Worm (Caenorhabditis elegans) whole organism, early embryonic: Measurements from ENCODE around the gene col-117.

Source experiments
- B0310.2 ChIP-seq: sonication (generic microtip); optimal IDR thresholded peaks from 2 replicates; lab custom pipeline; 2016; ENCODE audit warnings: mild to moderate bottlenecking, missing genetic modification characterization, missing compliant biosample characterization
- F13C5.2 ChIP-seq: sonication (generic microtip); optimal IDR thresholded peaks from 2 replicates; lab custom pipeline; 2017; ENCODE audit warnings: mild to moderate bottlenecking, missing genetic modification characterization, inconsistent platforms, missing compliant biosample characterization
- aly-1 ChIP-seq: sonication (generic microtip); optimal IDR thresholded peaks from 2 replicates; lab custom pipeline; 2016; ENCODE audit warnings: missing genetic modification characterization, missing compliant biosample characterization
- ama-1 ChIP-seq: fragments of 150-350 bp; optimal IDR thresholded peaks from 2 replicates; lab custom pipeline; 2014
- ceh-13 ChIP-seq: fragments of 200-800 bp; sonication (Bioruptor generic); optimal IDR thresholded peaks from 2 replicates; lab custom pipeline; 2018; ENCODE audit warnings: mild to moderate bottlenecking, missing genetic modification characterization, missing compliant biosample characterization
- ets-7 ChIP-seq: sonication (generic microtip); optimal IDR thresholded peaks from 2 replicates; lab custom pipeline; 2016; ENCODE audit warnings: missing genotype, missing genetic modification characterization, missing compliant biosample characterization
- hmbx-1 ChIP-seq: sonication (generic microtip); optimal IDR thresholded peaks from 2 replicates; lab custom pipeline; 2016; ENCODE audit warnings: mild to moderate bottlenecking, missing genetic modification characterization, missing compliant biosample characterization
- hmg-4 ChIP-seq: fragments of 200-800 bp; sonication (Bioruptor generic); optimal IDR thresholded peaks from 2 replicates; lab custom pipeline; 2018; ENCODE audit warnings: mild to moderate bottlenecking, missing genetic modification characterization, missing compliant biosample characterization
- hnd-1 ChIP-seq: sonication (generic microtip); optimal IDR thresholded peaks from 2 replicates; lab custom pipeline; 2016; ENCODE audit warnings: missing genetic modification characterization, missing compliant biosample characterization
- sea-1 ChIP-seq: fragments of 200-800 bp; sonication (Bioruptor generic); conservative IDR thresholded peaks from 2 replicates; pipeline ENCODE4 v1.3.6; 2022; ENCODE audit warnings: missing genetic modification characterization, missing compliant biosample characterization
- tbx-11 ChIP-seq: fragments of 200-800 bp; sonication (Bioruptor generic); IDR thresholded peaks from 2 replicates; pipeline ENCODE4 v1.3.6; 2022; ENCODE audit warnings: missing genetic modification characterization, missing compliant biosample characterization
- tbx-37 ChIP-seq: fragments of 200-800 bp; sonication (Bioruptor generic); conservative IDR thresholded peaks from 2 replicates; pipeline ENCODE4 v1.3.6; 2022; ENCODE audit warnings: missing genetic modification reagents, missing genetic modification characterization, missing compliant biosample characterization

DNA sequence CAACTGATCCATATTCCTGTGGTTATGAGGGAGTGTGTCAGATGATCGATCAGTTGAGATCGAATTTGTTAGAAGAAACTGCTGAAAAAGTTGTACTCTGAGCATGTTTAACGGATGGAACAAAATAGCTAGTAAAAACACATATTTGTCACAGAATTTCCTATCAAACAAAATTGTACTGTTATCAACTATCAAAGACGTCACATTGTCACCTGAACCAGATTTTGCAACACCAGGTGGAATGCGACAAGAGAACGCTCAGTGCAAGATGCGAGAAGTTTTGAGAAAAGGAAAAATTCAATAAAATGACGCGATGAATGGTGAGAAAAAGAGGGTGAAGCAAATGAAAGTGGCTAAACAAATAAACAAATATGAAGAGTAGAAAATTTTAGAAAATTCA lies 43.6 kb upstream of the col-117 start:
- no peak for TF ChIP-seq tbx-37 (GFP tag; lab: Robert Waterston, UW)
- TF ChIP-seq ama-1 (lab: Kevin White, UChicago), result no peak
- TF ChIP-seq tbx-11, result no peak
- TF ChIP-seq aly-1, result no peak
- TF ChIP-seq sea-1, result no peak
- no peak for TF ChIP-seq F13C5.2 (tag; lab: Kevin White, UChicago)
- TF ChIP-seq ets-7 (tag; lab: Kevin White, UChicago), result no peak
- TF ChIP-seq hmg-4 (GFP tag; lab: Kevin White, UChicago), result no peak
- TF ChIP-seq hnd-1 (tag; lab: Kevin White, UChicago), result no peak
- TF ChIP-seq hmbx-1 (tag; lab: Kevin White, UChicago), result no peak
- no peak for TF ChIP-seq ceh-13 (GFP tag; lab: Kevin White, UChicago)
- TF ChIP-seq B0310.2 (tag; lab: Kevin White, UChicago), result no peak
